Fruit fly (Drosophila melanogaster) whole organism, adult: ENCODE results near the gene ND-15.

ENCODE experiments used
- CG11617 ChIP-seq: fragments of 200-800 bp; sonication (Bioruptor generic); optimal IDR thresholded peaks from 2 replicates; lab custom pipeline; 2017; ENCODE audit warnings: mild to moderate bottlenecking, missing biosample characterization, missing genetic modification reagents, missing genetic modification characterization
- CG1620 ChIP-seq: fragments of 200-800 bp; sonication (Bioruptor generic); optimal IDR thresholded peaks from 2 replicates; lab custom pipeline; 2016; ENCODE audit warnings: missing biosample characterization, missing genetic modification characterization
- Clk ChIP-seq: fragments of 200-800 bp; sonication (Bioruptor generic); optimal IDR thresholded peaks from 2 replicates; lab custom pipeline; 2017; ENCODE audit warnings: missing biosample characterization, missing genetic modification characterization
- Hr96 ChIP-seq: fragments of 200-800 bp; sonication (Bioruptor generic); optimal IDR thresholded peaks from 2 replicates; lab custom pipeline; 2016; ENCODE audit warnings: missing biosample characterization, missing genetic modification characterization
- bab1 ChIP-seq: fragments of 200-800 bp; sonication (Bioruptor generic); optimal IDR thresholded peaks from 3 replicates; lab custom pipeline; 2019; ENCODE audit warnings: missing biosample characterization, mild to moderate bottlenecking, missing genetic modification characterization, moderate library complexity
- cic ChIP-seq: fragments of 200-800 bp; sonication (Bioruptor generic); optimal IDR thresholded peaks from 2 replicates; lab custom pipeline; 2017; ENCODE audit warnings: missing biosample characterization, mild to moderate bottlenecking, missing genetic modification characterization, moderate library complexity
- kay ChIP-seq: fragments of 200-800 bp; sonication (Bioruptor generic); peaks from one replicate; lab custom pipeline; 2016; ENCODE audit warnings: missing biosample characterization, missing genetic modification characterization, borderline replicate concordance

- TF ChIP-seq Clk (GFP tag; lab: Kevin White, UChicago) = no peak
- no peak for TF ChIP-seq kay (GFP tag; lab: Kevin White, UChicago)
- TF ChIP-seq cic (GFP tag; lab: Kevin White, UChicago) = peak; percentile 10
- TF ChIP-seq bab1 (GFP tag; lab: Kevin White, UChicago) = peak; percentile 74
- TF ChIP-seq CG1620 (GFP tag; lab: Kevin White, UChicago) = no peak
- TF ChIP-seq Hr96 (GFP tag; lab: Kevin White, UChicago) = no peak
- TF ChIP-seq CG11617 = peak; percentile 23
These were observed 12.3 kb upstream of the ND-15 start, which contains the start of gene Creld for dm6 chr2L:102161-102761.
